Worm (Caenorhabditis elegans): ENCODE measurements around the gene F59A7.7.

DNA sequence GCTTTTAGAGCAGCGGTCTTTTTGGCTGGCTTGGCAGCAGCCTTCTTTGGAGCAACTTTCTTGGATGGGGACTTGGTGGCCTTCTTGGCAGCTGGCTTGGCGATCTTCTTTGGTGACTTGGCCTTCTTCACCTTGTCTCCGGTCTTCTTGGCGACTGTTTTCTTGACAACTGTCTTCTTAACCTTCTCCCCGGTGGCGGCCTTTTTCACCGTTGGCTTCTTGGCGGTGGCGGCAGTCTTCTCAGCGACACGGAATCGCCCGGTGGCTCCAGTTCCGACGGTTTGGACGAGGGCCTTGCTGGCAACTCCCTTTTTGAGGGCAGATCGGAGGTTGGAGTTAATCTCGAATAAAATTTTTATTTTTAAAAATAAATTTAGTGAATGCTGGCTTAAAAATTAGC, 18.8 kb downstream of the F59A7.7 start:
- TF ChIP-seq nhr-12 (tag; optimal IDR thresholded peaks at IDR 0.05) (no peak), snpc-4 (tag; optimal IDR thresholded peaks at IDR 0.05) (no peak), nhr-2 (tag; optimal IDR thresholded peaks at IDR 0.05) (no peak)

All from whole organism, mixed stage, embryonic.